Worm (Caenorhabditis elegans) whole organism, L4 larva: ENCODE results near the gene R05F9.7.

Experiments
- D1046.2 ChIP-seq: fragments of 200-800 bp; sonication (Bioruptor generic); IDR thresholded peaks from 2 replicates; pipeline ENCODE4 v1.3.6; 2022; ENCODE audit warnings: missing genetic modification characterization, missing compliant biosample characterization
- F26F4.8 ChIP-seq: fragments of 200-800 bp; sonication (Bioruptor generic); conservative IDR thresholded peaks from 2 replicates; pipeline ENCODE4 v1.3.6; 2022; ENCODE audit warnings: missing genetic modification characterization, missing compliant biosample characterization
- F37D6.2 ChIP-seq: sonication (generic microtip); optimal IDR thresholded peaks from 2 replicates; lab custom pipeline; 2016; ENCODE audit warnings: mild to moderate bottlenecking, missing genetic modification characterization, missing compliant biosample characterization
- F49E8.2 ChIP-seq: sonication (generic microtip); optimal IDR thresholded peaks from 2 replicates; lab custom pipeline; 2016; ENCODE audit warnings: missing compliant biosample characterization, mild to moderate bottlenecking, missing genetic modification characterization, borderline replicate concordance
- Y5F2A.4 ChIP-seq: fragments of 200-800 bp; sonication (Bioruptor generic); optimal IDR thresholded peaks from 2 replicates; lab custom pipeline; 2018; ENCODE audit warnings: mild to moderate bottlenecking, missing genetic modification characterization, missing compliant biosample characterization
- Y75B8A.6 ChIP-seq: fragments of 200-800 bp; sonication (Bioruptor generic); IDR thresholded peaks from 2 replicates; pipeline ENCODE4 v1.3.6; 2022; ENCODE audit warnings: missing genetic modification reagents, missing genetic modification characterization, missing compliant biosample characterization
- aha-1 ChIP-seq: fragments of 150-350 bp; peaks from one replicate; lab custom pipeline; 2014; ENCODE audit warnings: missing biosample characterization, missing genetic modification characterization
- arid-1 ChIP-seq: fragments of 200-800 bp; sonication (Bioruptor generic); conservative IDR thresholded peaks from 2 replicates; pipeline ENCODE4 v1.3.6; 2022; ENCODE audit warnings: missing genetic modification reagents, missing genetic modification characterization, missing compliant biosample characterization
- ceh-20 ChIP-seq: fragments of 200-800 bp; sonication (Bioruptor generic); IDR thresholded peaks from 2 replicates; pipeline ENCODE4 v1.3.6; 2022; ENCODE audit warnings: missing genetic modification reagents, missing genetic modification characterization, missing compliant biosample characterization
- ceh-62 ChIP-seq: sonication (generic microtip); optimal IDR thresholded peaks from 2 replicates; lab custom pipeline; 2017; ENCODE audit warnings: missing biosample characterization, missing genetic modification characterization
- ctbp-1 ChIP-seq: fragments of 200-800 bp; sonication (Bioruptor generic); IDR thresholded peaks from 2 replicates; pipeline ENCODE4 v1.3.6; 2022; ENCODE audit warnings: missing genetic modification reagents, missing genetic modification characterization, missing compliant biosample characterization
- daf-12 ChIP-seq: fragments of 150-350 bp; optimal IDR thresholded peaks from 2 replicates; lab custom pipeline; 2014; ENCODE audit warnings: missing biosample characterization, missing genetic modification reagents, missing genetic modification characterization
- daf-19 ChIP-seq: fragments of 200-800 bp; sonication (Bioruptor generic); conservative IDR thresholded peaks from 2 replicates; pipeline ENCODE4 v1.3.6; 2022; ENCODE audit warnings: missing genetic modification characterization, missing compliant biosample characterization
- daf-8 ChIP-seq: fragments of 200-800 bp; sonication (Bioruptor generic); IDR thresholded peaks from 2 replicates; pipeline ENCODE4 v1.3.6; 2022; ENCODE audit warnings: missing genetic modification characterization, missing compliant biosample characterization
- dmd-6 ChIP-seq: fragments of 200-800 bp; sonication (Bioruptor generic); IDR thresholded peaks from 2 replicates; pipeline ENCODE4 v1.3.6; 2022; ENCODE audit warnings: missing genetic modification reagents, missing genetic modification characterization, missing compliant biosample characterization
- egl-27 ChIP-seq: sonication (generic microtip); optimal IDR thresholded peaks from 3 replicates; lab custom pipeline; 2017; ENCODE audit warnings: missing biosample characterization, missing genetic modification reagents, missing genetic modification characterization
- fos-1 ChIP-seq: fragments of 150-350 bp; optimal IDR thresholded peaks from 2 replicates; lab custom pipeline; 2014; ENCODE audit warnings: missing biosample characterization, missing genetic modification characterization
- hlh-30 ChIP-seq: sonication (generic microtip); optimal IDR thresholded peaks from 2 replicates; lab custom pipeline; 2017; ENCODE audit warnings: antibody characterized with exemption, mild to moderate bottlenecking, missing genetic modification characterization, missing compliant biosample characterization; ENCODE audit not compliant: insufficient read depth
- jun-1 ChIP-seq: fragments of 150-350 bp; optimal IDR thresholded peaks from 2 replicates; lab custom pipeline; 2014; ENCODE audit warnings: missing biosample characterization, missing genetic modification reagents, missing genetic modification characterization
- lin-13 ChIP-seq: fragments of 150-350 bp; optimal IDR thresholded peaks from 2 replicates; lab custom pipeline; 2014; ENCODE audit warnings: missing biosample characterization, missing genetic modification reagents, missing genetic modification characterization
- lin-29 ChIP-seq: fragments of 200-800 bp; sonication (Bioruptor generic); IDR thresholded peaks from 2 replicates; pipeline ENCODE4 v1.3.6; 2022; ENCODE audit warnings: missing genetic modification reagents, missing genetic modification characterization, missing compliant biosample characterization
- lin-38 ChIP-seq: fragments of 200-800 bp; sonication (Bioruptor generic); IDR thresholded peaks from 2 replicates; pipeline ENCODE4 v1.3.6; 2022; ENCODE audit warnings: missing genetic modification reagents, missing genetic modification characterization, missing compliant biosample characterization
- lsy-2 ChIP-seq, 2 experiments: fragments of 150-350 bp in 1 of 2; sonication (generic microtip) in 1 of 2; optimal IDR thresholded peaks; 2 replicates each; lab custom pipeline; 2014 to 2017; ENCODE audit warnings: missing biosample characterization in 2 of 2, missing genetic modification characterization in 2 of 2
- madf-5 ChIP-seq, 2 experiments: fragments of 200-800 bp; sonication (Bioruptor generic); IDR thresholded peaks; 2 replicates each; pipeline ENCODE4 v1.3.6; 2022; ENCODE audit warnings: missing compliant biosample characterization in 2 of 2, missing genetic modification characterization in 2 of 2
- madf-9 ChIP-seq: fragments of 200-800 bp; sonication (Bioruptor generic); conservative IDR thresholded peaks from 2 replicates; pipeline ENCODE4 v1.3.6; 2022; ENCODE audit warnings: missing genetic modification reagents, missing genetic modification characterization, missing compliant biosample characterization
- mdl-1 ChIP-seq, 2 experiments: fragments of 150-350 bp in 1 of 2; sonication (generic microtip) in 1 of 2; optimal IDR thresholded peaks; 2 replicates each; lab custom pipeline; 2014 to 2017; ENCODE audit warnings: missing biosample characterization in 2 of 2, missing genetic modification characterization in 2 of 2
- mep-1 ChIP-seq: fragments of 150-350 bp; sonication (generic microtip); optimal IDR thresholded peaks from 3 replicates; lab custom pipeline; 2014; ENCODE audit warnings: missing biosample characterization, missing genetic modification characterization
- mes-2 ChIP-seq: sonication (generic microtip); optimal IDR thresholded peaks from 2 replicates; lab custom pipeline; 2016; ENCODE audit warnings: missing genotype, mild to moderate bottlenecking, missing genetic modification characterization, missing compliant biosample characterization; ENCODE audit not compliant: poor library complexity, severe bottlenecking
- mxl-3 ChIP-seq: fragments of 200-800 bp; sonication (Bioruptor generic); optimal IDR thresholded peaks from 2 replicates; lab custom pipeline; 2018; ENCODE audit warnings: mild to moderate bottlenecking, missing genetic modification characterization, missing compliant biosample characterization
- nhr-42 ChIP-seq: fragments of 200-800 bp; sonication (Bioruptor generic); IDR thresholded peaks from 2 replicates; pipeline ENCODE4 v1.3.6; 2022; ENCODE audit warnings: missing genetic modification characterization, missing compliant biosample characterization
- nhr-48 ChIP-seq: sonication (generic microtip); optimal IDR thresholded peaks from 2 replicates; lab custom pipeline; 2016; ENCODE audit warnings: mild to moderate bottlenecking, missing genetic modification characterization, missing compliant biosample characterization
- nhr-6 ChIP-seq: fragments of 150-350 bp; optimal IDR thresholded peaks from 2 replicates; lab custom pipeline; 2014; ENCODE audit warnings: missing biosample characterization, missing genetic modification characterization
- pqm-1 ChIP-seq: sonication (generic microtip); optimal IDR thresholded peaks from 2 replicates; lab custom pipeline; 2017; ENCODE audit warnings: missing biosample characterization, missing genetic modification characterization
- saeg-2 ChIP-seq: fragments of 200-800 bp; sonication (Bioruptor generic); IDR thresholded peaks from 2 replicates; pipeline ENCODE4 v1.3.6; 2022; ENCODE audit warnings: missing genetic modification reagents, missing genetic modification characterization, missing compliant biosample characterization
- sdz-12 ChIP-seq: fragments of 200-800 bp; sonication (Bioruptor generic); optimal IDR thresholded peaks from 2 replicates; lab custom pipeline; 2018; ENCODE audit warnings: mild to moderate bottlenecking, missing genetic modification characterization, missing compliant biosample characterization
- set-16 ChIP-seq: fragments of 200-800 bp; sonication (Bioruptor generic); IDR thresholded peaks from 2 replicates; pipeline ENCODE4 v1.3.6; 2022; ENCODE audit warnings: missing genetic modification reagents, missing genetic modification characterization, missing compliant biosample characterization
- snpc-1.2 ChIP-seq: fragments of 200-800 bp; sonication (Bioruptor generic); IDR thresholded peaks from 2 replicates; pipeline ENCODE4 v1.3.6; 2022; ENCODE audit warnings: missing genetic modification reagents, missing genetic modification characterization, missing compliant biosample characterization
- snpc-4 ChIP-seq: fragments of 150-350 bp; optimal IDR thresholded peaks from 2 replicates; lab custom pipeline; 2014; ENCODE audit warnings: missing biosample characterization, missing genetic modification characterization
- spr-1 ChIP-seq: sonication (generic microtip); optimal IDR thresholded peaks from 2 replicates; lab custom pipeline; 2016; ENCODE audit warnings: mild to moderate bottlenecking, missing genetic modification characterization, missing compliant biosample characterization
- tag-97 ChIP-seq: fragments of 200-800 bp; sonication (Bioruptor generic); IDR thresholded peaks from 2 replicates; pipeline ENCODE4 v1.3.6; 2022; ENCODE audit warnings: missing genetic modification characterization, missing compliant biosample characterization
- unc-62 ChIP-seq, 3 experiments: fragments of 150-350 bp in 1 of 3; sonication (generic microtip); optimal IDR thresholded peaks in 2 of 3; peaks in 1 of 3; 1 replicate in 1 of 3; 2 replicates in 2 of 3; lab custom pipeline; 2014 to 2017; ENCODE audit warnings: missing biosample characterization in 3 of 3, missing genetic modification characterization in 3 of 3, missing genetic modification reagents in 3 of 3, missing genotype in 1 of 3
- vab-7 ChIP-seq: fragments of 200-800 bp; sonication (Bioruptor generic); IDR thresholded peaks from 2 replicates; pipeline ENCODE4 v1.3.6; 2022; ENCODE audit warnings: missing genetic modification reagents, missing genetic modification characterization, missing compliant biosample characterization
- zag-1 ChIP-seq: fragments of 150-350 bp; optimal IDR thresholded peaks from 2 replicates; lab custom pipeline; 2014; ENCODE audit warnings: missing biosample characterization, missing genetic modification characterization
- ztf-11 ChIP-seq: fragments of 150-350 bp; optimal IDR thresholded peaks from 2 replicates; lab custom pipeline; 2014; ENCODE audit warnings: missing biosample characterization, missing genetic modification characterization

R05F9.7 gene

DNA sequence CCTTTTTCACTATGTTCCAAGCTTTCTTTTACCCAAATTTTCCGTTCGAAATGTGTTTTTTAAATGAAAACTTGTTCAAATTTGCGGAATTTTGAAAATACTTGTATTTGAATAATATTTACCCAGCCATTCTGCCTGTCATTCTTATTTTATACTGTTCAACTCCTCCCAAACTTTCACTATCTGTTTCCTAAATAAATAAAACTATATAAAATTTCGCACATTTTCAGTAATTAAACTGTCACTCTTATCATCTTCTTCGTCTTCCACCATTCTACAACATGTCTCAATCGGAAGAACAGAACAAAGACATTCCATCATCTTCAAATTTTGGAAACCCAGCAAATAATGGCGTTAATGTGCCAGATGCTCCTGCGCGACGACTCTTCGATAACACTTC, 18.7 kb downstream of the R05F9.7 start, which contains the start of gene btbd-10 (continued):
- TF ChIP-seq lin-38 (GFP tag; lab: Robert Waterston, UW) (no peak), zag-1 (tag; lab: Kevin White, UChicago) (no peak), mxl-3 (GFP tag; lab: Kevin White, UChicago) (no peak), F37D6.2 (tag; lab: Kevin White, UChicago) (no peak), pqm-1 (tag; lab: Kevin White, UChicago) (peak; percentile 28), daf-12 (tag; lab: Kevin White, UChicago) (no peak), nhr-42 (GFP tag; lab: Robert Waterston, UW) (no peak), Y5F2A.4 (GFP tag; lab: Kevin White, UChicago) (no peak), tag-97 (GFP tag; lab: Robert Waterston, UW) (no peak), spr-1 (no peak), madf-9 (GFP tag; lab: Robert Waterston, UW) (no peak), lin-13 (GFP tag; lab: Kevin White, UChicago) (no peak), snpc-4 (tag; lab: Kevin White, UChicago) (no peak), nhr-48 (tag; lab: Kevin White, UChicago) (no peak), ceh-62 (no peak)

DNA sequence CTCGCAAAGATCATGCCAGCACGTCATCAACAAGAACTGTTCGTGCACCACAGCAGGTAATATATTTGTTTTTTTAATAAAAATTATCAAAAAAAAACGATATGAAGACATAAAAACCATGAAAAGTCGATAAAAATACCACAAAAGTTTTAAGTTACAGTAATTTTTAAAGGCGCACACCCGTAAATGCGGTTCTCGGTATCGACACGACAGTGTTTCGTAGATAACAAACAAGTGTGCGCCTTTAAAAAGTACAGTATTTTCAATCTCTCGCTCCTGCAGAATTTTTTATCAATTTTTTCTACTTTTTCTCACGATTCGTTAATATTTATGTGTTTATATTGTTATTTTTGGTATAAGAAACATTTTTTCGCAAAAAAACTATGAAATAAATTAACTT, 19.3 kb downstream of the R05F9.7 start:
- TF ChIP-seq mdl-1 (tag; optimal IDR thresholded peaks at IDR 0.05; lab: Kevin White, UChicago) (no peak), snpc-1.2 (GFP tag; lab: Robert Waterston, UW) (0 out of 2 replicates have a peak, but pooled peaks have one; percentile 36)
- TF ChIP-seq, all 104 proteins: peak for 1

DNA sequence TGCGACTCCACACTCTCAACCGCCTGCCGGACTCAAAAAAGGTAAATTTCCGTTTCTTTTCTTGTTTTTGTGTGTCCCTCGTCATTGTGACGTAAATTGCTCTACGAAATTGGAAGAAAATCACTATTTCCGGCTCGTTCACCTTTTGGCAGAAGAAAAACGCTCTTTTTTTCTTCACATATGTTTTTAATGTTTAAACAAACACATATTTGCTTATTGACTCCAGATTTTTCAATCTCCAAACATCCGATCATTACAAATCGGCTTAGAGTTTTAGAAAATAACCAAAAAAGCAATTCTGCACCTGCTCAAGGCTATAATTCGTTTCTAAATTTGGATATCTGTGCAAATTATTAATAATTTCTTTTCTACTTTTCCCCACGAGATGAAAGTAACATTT, 19.8 kb downstream of the R05F9.7 start:
- TF ChIP-seq Y75B8A.6 (GFP tag; lab: Robert Waterston, UW) (0 out of 2 replicates have a peak, but pooled peaks have one; percentile 13), mep-1 (tag; lab: Kevin White, UChicago) (no peak)

DNA sequence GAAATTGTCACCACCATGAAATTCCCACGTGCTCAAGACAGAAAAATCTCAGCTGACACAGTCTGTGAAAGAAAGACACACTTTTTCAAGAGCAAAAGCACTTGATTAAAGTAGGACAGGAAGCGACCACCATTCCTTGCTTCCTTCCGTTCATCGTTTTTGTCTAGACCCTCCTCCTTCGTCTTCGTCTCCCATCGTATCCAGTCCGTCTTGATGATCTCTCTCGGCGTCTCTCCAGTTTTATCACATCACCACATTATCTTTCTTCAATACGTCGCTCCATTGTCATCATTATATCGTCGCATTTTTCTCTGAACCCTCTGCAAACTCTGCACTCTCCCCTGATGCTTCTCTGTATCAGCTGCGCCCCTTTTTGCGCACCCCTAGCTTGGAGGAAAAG, 22.1 kb downstream of the R05F9.7 start:
- no peak for TF ChIP-seq snpc-1.2 (GFP tag; lab: Robert Waterston, UW)
- TF ChIP-seq D1046.2 (GFP tag; lab: Robert Waterston, UW): no peak
- TF ChIP-seq ztf-11 (tag; lab: Kevin White, UChicago): no peak
- TF ChIP-seq mxl-3 (GFP tag; lab: Kevin White, UChicago): peak; percentile 24
- TF ChIP-seq daf-8 (GFP tag; lab: Robert Waterston, UW): no peak
- 0 out of 2 replicates have a peak, but pooled peaks have one; percentile 48 for TF ChIP-seq ctbp-1 (GFP tag; lab: Robert Waterston, UW)
- no peak for TF ChIP-seq madf-5 (GFP tag; IDR thresholded peaks at IDR 0.05; lab: Robert Waterston, UW)
- TF ChIP-seq lin-29 (GFP tag; lab: Robert Waterston, UW): no peak
- TF ChIP-seq dmd-6 (GFP tag; lab: Robert Waterston, UW): 0 out of 2 replicates have a peak, but pooled peaks have one; percentile 13
- TF ChIP-seq mep-1 (tag; lab: Kevin White, UChicago): no peak
- TF ChIP-seq sdz-12 (GFP tag; lab: Kevin White, UChicago): no peak
- TF ChIP-seq jun-1: no peak
- peak; percentile 14; the same call in 1 of the 2 replicates for TF ChIP-seq ceh-20 (GFP tag; lab: Robert Waterston, UW)
- TF ChIP-seq egl-27 (tag; lab: Kevin White, UChicago): no peak
- TF ChIP-seq mes-2: peak; percentile 2
- no peak for TF ChIP-seq set-16 (GFP tag; lab: Robert Waterston, UW)
- TF ChIP-seq saeg-2: no peak
- no peak for TF ChIP-seq vab-7 (GFP tag; lab: Robert Waterston, UW)
- peak; percentile 68 for TF ChIP-seq hlh-30 (tag; lab: Kevin White, UChicago)
- no peak for TF ChIP-seq nhr-6 (tag; lab: Kevin White, UChicago)
- no peak for TF ChIP-seq F26F4.8 (GFP tag; lab: Robert Waterston, UW)
- TF ChIP-seq aha-1: peak; percentile 37
- no peak for TF ChIP-seq arid-1 (GFP tag; lab: Robert Waterston, UW)
- TF ChIP-seq fos-1: no peak
- TF ChIP-seq daf-12 (tag; lab: Kevin White, UChicago): no peak
- peak in 1 of 2 experiments; percentile 16 for TF ChIP-seq lsy-2 (tag; optimal IDR thresholded peaks at IDR 0.05; lab: Kevin White, UChicago)
- peak in 1 of 2 experiments; percentile 70 for TF ChIP-seq unc-62 (GFP tag; optimal IDR thresholded peaks at IDR 0.05 in 1 of 2; lab: Kevin White, UChicago)
- no peak for TF ChIP-seq unc-62 (tag; optimal IDR thresholded peaks at IDR 0.05; lab: Kevin White, UChicago)
- TF ChIP-seq F49E8.2 (tag; lab: Kevin White, UChicago): no peak
- TF ChIP-seq spr-1: no peak
- TF ChIP-seq daf-19 (GFP tag; lab: Robert Waterston, UW): no peak
- TF ChIP-seq mdl-1 (tag; optimal IDR thresholded peaks at IDR 0.05; lab: Kevin White, UChicago): peak in 1 of 2 experiments; percentile 22
- TF ChIP-seq madf-9 (GFP tag; lab: Robert Waterston, UW): no peak
